Worm (Caenorhabditis elegans) whole organism, L4 larva: ENCODE measurements around the gene H14N18.4.

Experiments used
- F10B5.3 ChIP-seq: sonication (generic microtip); optimal IDR thresholded peaks from 2 replicates; lab custom pipeline; 2016; ENCODE audit warnings: mild to moderate bottlenecking, missing genetic modification characterization, missing compliant biosample characterization
- F49E8.2 ChIP-seq: sonication (generic microtip); optimal IDR thresholded peaks from 2 replicates; lab custom pipeline; 2016; ENCODE audit warnings: missing compliant biosample characterization, mild to moderate bottlenecking, missing genetic modification characterization, borderline replicate concordance
- R02D3.7 ChIP-seq: fragments of 150-350 bp; sonication (generic microtip); optimal IDR thresholded peaks from 3 replicates; lab custom pipeline; 2014; ENCODE audit warnings: missing biosample characterization, missing genetic modification characterization
- Y48G9A.11 ChIP-seq: fragments of 200-800 bp; sonication (Bioruptor generic); IDR thresholded peaks from 2 replicates; pipeline ENCODE4 v1.3.6; 2022; ENCODE audit warnings: missing genetic modification reagents, missing genetic modification characterization, missing compliant biosample characterization
- Y5F2A.4 ChIP-seq: fragments of 200-800 bp; sonication (Bioruptor generic); optimal IDR thresholded peaks from 2 replicates; lab custom pipeline; 2018; ENCODE audit warnings: mild to moderate bottlenecking, missing genetic modification characterization, missing compliant biosample characterization
- ZK337.2 ChIP-seq: fragments of 200-800 bp; sonication (Bioruptor generic); IDR thresholded peaks from 2 replicates; pipeline ENCODE4 v1.3.6; 2022; ENCODE audit warnings: missing genetic modification reagents, missing genetic modification characterization, missing compliant biosample characterization
- ceh-44 ChIP-seq: fragments of 200-800 bp; sonication (Bioruptor generic); IDR thresholded peaks from 2 replicates; pipeline ENCODE4 v1.3.6; 2022; ENCODE audit warnings: missing genetic modification reagents, missing genetic modification characterization, missing compliant biosample characterization
- ceh-62 ChIP-seq: sonication (generic microtip); optimal IDR thresholded peaks from 2 replicates; lab custom pipeline; 2017; ENCODE audit warnings: missing biosample characterization, missing genetic modification characterization
- ceh-82 ChIP-seq: sonication (generic microtip); optimal IDR thresholded peaks from 2 replicates; lab custom pipeline; 2017; ENCODE audit warnings: missing biosample characterization, missing genetic modification characterization
- cey-2 ChIP-seq: sonication (generic microtip); optimal IDR thresholded peaks from 3 replicates; lab custom pipeline; 2017; ENCODE audit warnings: missing genetic modification characterization, mild to moderate bottlenecking, missing compliant biosample characterization, antibody characterized with exemption, borderline replicate concordance; ENCODE audit not compliant: insufficient read depth
- daf-12 ChIP-seq: fragments of 150-350 bp; optimal IDR thresholded peaks from 2 replicates; lab custom pipeline; 2014; ENCODE audit warnings: missing biosample characterization, missing genetic modification reagents, missing genetic modification characterization
- daf-16 ChIP-seq, 3 experiments: sonication (generic microtip); optimal IDR thresholded peaks; 2 replicates each; lab custom pipeline; 2016 to 2017; ENCODE audit warnings: missing genetic modification characterization in 3 of 3, missing genetic modification reagents in 3 of 3, mild to moderate bottlenecking in 2 of 3, missing compliant biosample characterization in 2 of 3, missing biosample characterization in 1 of 3, moderate library complexity in 1 of 3
- daf-8 ChIP-seq: fragments of 200-800 bp; sonication (Bioruptor generic); IDR thresholded peaks from 2 replicates; pipeline ENCODE4 v1.3.6; 2022; ENCODE audit warnings: missing genetic modification characterization, missing compliant biosample characterization
- dmd-6 ChIP-seq: fragments of 200-800 bp; sonication (Bioruptor generic); IDR thresholded peaks from 2 replicates; pipeline ENCODE4 v1.3.6; 2022; ENCODE audit warnings: missing genetic modification reagents, missing genetic modification characterization, missing compliant biosample characterization
- dmd-9 ChIP-seq: fragments of 200-800 bp; sonication (Bioruptor generic); IDR thresholded peaks from 2 replicates; pipeline ENCODE4 v1.3.6; 2022; ENCODE audit warnings: missing genetic modification reagents, missing genetic modification characterization, missing compliant biosample characterization
- duxl-1 ChIP-seq: sonication (generic microtip); optimal IDR thresholded peaks from 2 replicates; lab custom pipeline; 2016; ENCODE audit warnings: mild to moderate bottlenecking, missing genetic modification characterization, moderate library complexity, missing compliant biosample characterization; ENCODE audit not compliant: poor library complexity
- dve-1 ChIP-seq: sonication (generic microtip); optimal IDR thresholded peaks from 2 replicates; lab custom pipeline; 2017; ENCODE audit warnings: antibody characterized with exemption, mild to moderate bottlenecking, missing genetic modification characterization, missing compliant biosample characterization; ENCODE audit not compliant: insufficient read depth
- egl-27 ChIP-seq: sonication (generic microtip); optimal IDR thresholded peaks from 3 replicates; lab custom pipeline; 2017; ENCODE audit warnings: missing biosample characterization, missing genetic modification reagents, missing genetic modification characterization
- fkh-10 ChIP-seq: fragments of 150-350 bp; optimal IDR thresholded peaks from 2 replicates; lab custom pipeline; 2014; ENCODE audit warnings: missing biosample characterization, missing genetic modification reagents, missing genetic modification characterization
- hlh-11 ChIP-seq: fragments of 200-800 bp; sonication (Bioruptor generic); optimal IDR thresholded peaks from 2 replicates; lab custom pipeline; 2018; ENCODE audit warnings: mild to moderate bottlenecking, missing genetic modification characterization, missing compliant biosample characterization
- hlh-30 ChIP-seq: sonication (generic microtip); optimal IDR thresholded peaks from 2 replicates; lab custom pipeline; 2017; ENCODE audit warnings: antibody characterized with exemption, mild to moderate bottlenecking, missing genetic modification characterization, missing compliant biosample characterization; ENCODE audit not compliant: insufficient read depth
- lin-1 ChIP-seq: fragments of 200-800 bp; sonication (Bioruptor generic); IDR thresholded peaks from 2 replicates; pipeline ENCODE4 v1.3.6; 2022; ENCODE audit warnings: missing genetic modification reagents, missing genetic modification characterization, missing compliant biosample characterization
- lin-13 ChIP-seq: fragments of 150-350 bp; optimal IDR thresholded peaks from 2 replicates; lab custom pipeline; 2014; ENCODE audit warnings: missing biosample characterization, missing genetic modification reagents, missing genetic modification characterization
- lin-39 ChIP-seq: fragments of 150-350 bp; optimal IDR thresholded peaks from 2 replicates; lab custom pipeline; 2014; ENCODE audit warnings: missing biosample characterization, missing genetic modification reagents, missing genetic modification characterization
- madf-9 ChIP-seq: fragments of 200-800 bp; sonication (Bioruptor generic); conservative IDR thresholded peaks from 2 replicates; pipeline ENCODE4 v1.3.6; 2022; ENCODE audit warnings: missing genetic modification reagents, missing genetic modification characterization, missing compliant biosample characterization
- mdl-1 ChIP-seq, 2 experiments: fragments of 150-350 bp in 1 of 2; sonication (generic microtip) in 1 of 2; optimal IDR thresholded peaks; 2 replicates each; lab custom pipeline; 2014 to 2017; ENCODE audit warnings: missing biosample characterization in 2 of 2, missing genetic modification characterization in 2 of 2
- mes-2 ChIP-seq: sonication (generic microtip); optimal IDR thresholded peaks from 2 replicates; lab custom pipeline; 2016; ENCODE audit warnings: missing genotype, mild to moderate bottlenecking, missing genetic modification characterization, missing compliant biosample characterization; ENCODE audit not compliant: poor library complexity, severe bottlenecking
- mxl-3 ChIP-seq: fragments of 200-800 bp; sonication (Bioruptor generic); optimal IDR thresholded peaks from 2 replicates; lab custom pipeline; 2018; ENCODE audit warnings: mild to moderate bottlenecking, missing genetic modification characterization, missing compliant biosample characterization
- nhr-102 ChIP-seq: sonication (generic microtip); optimal IDR thresholded peaks from 2 replicates; lab custom pipeline; 2016; ENCODE audit warnings: mild to moderate bottlenecking, missing genetic modification characterization, moderate library complexity, missing compliant biosample characterization
- nhr-11 ChIP-seq: fragments of 150-350 bp; optimal IDR thresholded peaks from 2 replicates; lab custom pipeline; 2014; ENCODE audit warnings: missing biosample characterization, missing genetic modification characterization
- nhr-28 ChIP-seq: fragments of 150-350 bp; optimal IDR thresholded peaks from 2 replicates; lab custom pipeline; 2014; ENCODE audit warnings: missing biosample characterization, missing genetic modification characterization
- nhr-48 ChIP-seq: sonication (generic microtip); optimal IDR thresholded peaks from 2 replicates; lab custom pipeline; 2016; ENCODE audit warnings: mild to moderate bottlenecking, missing genetic modification characterization, missing compliant biosample characterization
- nhr-76 ChIP-seq: fragments of 150-350 bp; optimal IDR thresholded peaks from 2 replicates; lab custom pipeline; 2014; ENCODE audit warnings: missing biosample characterization, missing genetic modification characterization
- php-3 ChIP-seq: fragments of 200-800 bp; sonication (Bioruptor generic); IDR thresholded peaks from 2 replicates; pipeline ENCODE4 v1.3.6; 2022; ENCODE audit warnings: missing genetic modification reagents, missing genetic modification characterization, missing compliant biosample characterization
- sdz-12 ChIP-seq: fragments of 200-800 bp; sonication (Bioruptor generic); optimal IDR thresholded peaks from 2 replicates; lab custom pipeline; 2018; ENCODE audit warnings: mild to moderate bottlenecking, missing genetic modification characterization, missing compliant biosample characterization
- set-16 ChIP-seq: fragments of 200-800 bp; sonication (Bioruptor generic); IDR thresholded peaks from 2 replicates; pipeline ENCODE4 v1.3.6; 2022; ENCODE audit warnings: missing genetic modification reagents, missing genetic modification characterization, missing compliant biosample characterization
- tra-1 ChIP-seq: fragments of 200-800 bp; sonication (Bioruptor generic); IDR thresholded peaks from 2 replicates; pipeline ENCODE4 v1.3.6; 2022; ENCODE audit warnings: missing genetic modification reagents, missing genetic modification characterization, missing compliant biosample characterization
- unc-130 ChIP-seq: sonication (generic microtip); optimal IDR thresholded peaks from 2 replicates; lab custom pipeline; 2016; ENCODE audit warnings: missing genetic modification reagents, missing genetic modification characterization, missing compliant biosample characterization
- unc-39 ChIP-seq: sonication (generic microtip); optimal IDR thresholded peaks from 2 replicates; lab custom pipeline; 2017; ENCODE audit warnings: missing biosample characterization, missing genetic modification characterization
- unc-62 ChIP-seq, 3 experiments: fragments of 150-350 bp in 1 of 3; sonication (generic microtip); optimal IDR thresholded peaks in 2 of 3; peaks in 1 of 3; 1 replicate in 1 of 3; 2 replicates in 2 of 3; lab custom pipeline; 2014 to 2017; ENCODE audit warnings: missing biosample characterization in 3 of 3, missing genetic modification characterization in 3 of 3, missing genetic modification reagents in 3 of 3, missing genotype in 1 of 3
- zag-1 ChIP-seq: fragments of 150-350 bp; optimal IDR thresholded peaks from 2 replicates; lab custom pipeline; 2014; ENCODE audit warnings: missing biosample characterization, missing genetic modification characterization
- zfp-3 ChIP-seq: fragments of 200-800 bp; sonication (Bioruptor generic); conservative IDR thresholded peaks from 2 replicates; pipeline ENCODE4 v1.3.6; 2022; ENCODE audit warnings: missing genetic modification reagents, missing genetic modification characterization, missing compliant biosample characterization

Gene H14N18.4

ce11 chrV:8948996-8949395 lies 20.2 kb upstream of the H14N18.4 start:
- TF ChIP-seq ceh-82 (tag; lab: Kevin White, UChicago) (no peak), nhr-11 (tag; lab: Kevin White, UChicago) (no peak), fkh-10 (GFP tag; lab: Kevin White, UChicago) (no peak), F10B5.3 (tag; lab: Kevin White, UChicago) (no peak), dmd-6 (GFP tag; lab: Robert Waterston, UW) (peak; percentile 82), lin-1 (GFP tag; lab: Robert Waterston, UW) (peak; percentile 72; the same call in 1 of the 2 replicates), unc-130 (GFP tag; lab: Kevin White, UChicago) (no peak), lin-39 (no peak), dmd-9 (GFP tag; lab: Robert Waterston, UW) (no peak), unc-39 (tag; lab: Kevin White, UChicago) (no peak), daf-16 (GFP tag; optimal IDR thresholded peaks at IDR 0.05; lab: Kevin White, UChicago) (no peak), daf-16 (tag; optimal IDR thresholded peaks at IDR 0.05; lab: Kevin White, UChicago) (peak; percentile 68), mdl-1 (tag; optimal IDR thresholded peaks at IDR 0.05; lab: Kevin White, UChicago) (peak in 1 of 2 experiments; percentile 30), tra-1 (GFP tag; lab: Robert Waterston, UW) (0 out of 2 replicates have a peak, but pooled peaks have one; percentile 52), R02D3.7 (no peak), nhr-48 (tag; lab: Kevin White, UChicago) (no peak), cey-2 (tag; lab: Kevin White, UChicago) (no peak), nhr-102 (tag; lab: Kevin White, UChicago) (peak; percentile 6), ceh-62 (tag; lab: Kevin White, UChicago) (no peak), sdz-12 (GFP tag; lab: Kevin White, UChicago) (no peak), Y5F2A.4 (no peak), lin-13 (GFP tag; lab: Kevin White, UChicago) (no peak), nhr-76 (tag; lab: Kevin White, UChicago) (no peak), hlh-30 (tag; lab: Kevin White, UChicago) (peak; percentile 76), zag-1 (tag; lab: Kevin White, UChicago) (no peak), set-16 (GFP tag; lab: Robert Waterston, UW) (no peak), daf-12 (tag; lab: Kevin White, UChicago) (no peak), ceh-44 (GFP tag; lab: Robert Waterston, UW) (no peak), dve-1 (tag; lab: Kevin White, UChicago) (peak; percentile 72), F49E8.2 (tag; lab: Kevin White, UChicago) (no peak), zfp-3 (GFP tag; lab: Robert Waterston, UW) (no peak), hlh-11 (peak; percentile 80), duxl-1 (tag; lab: Kevin White, UChicago) (no peak), ZK337.2 (GFP tag; lab: Robert Waterston, UW) (no peak), php-3 (GFP tag; lab: Robert Waterston, UW) (peak; percentile 75), egl-27 (tag; lab: Kevin White, UChicago) (no peak), Y48G9A.11 (GFP tag; lab: Robert Waterston, UW) (no peak), unc-62 (GFP tag; optimal IDR thresholded peaks at IDR 0.05 in 1 of 2; lab: Kevin White, UChicago) (peak in 1 of 2 experiments; percentile 63), unc-62 (tag; optimal IDR thresholded peaks at IDR 0.05; lab: Kevin White, UChicago) (no peak), mes-2 (tag; lab: Kevin White, UChicago) (no peak), daf-8 (GFP tag; lab: Robert Waterston, UW) (no peak), madf-9 (GFP tag; lab: Robert Waterston, UW) (no peak), mxl-3 (GFP tag; lab: Kevin White, UChicago) (peak; percentile 34), nhr-28 (tag; lab: Kevin White, UChicago) (peak; percentile 43)
